Fruit fly (Drosophila melanogaster) whole organism, embryonic: ENCODE results near the gene Acph-1.

ENCODE experiments used
- Awh ChIP-seq: fragments of 200-800 bp; sonication (Bioruptor generic); IDR thresholded peaks from 2 replicates; pipeline ENCODE4, ENCODE4 v1.3.6; 2022; ENCODE audit warnings: missing biosample characterization, missing genetic modification characterization
- CG12299 ChIP-seq: fragments of 200-800 bp; sonication (Bioruptor generic); optimal IDR thresholded peaks from 2 replicates; lab custom pipeline; 2018; ENCODE audit warnings: missing biosample characterization, mild to moderate bottlenecking, missing genetic modification characterization
- CG12942 ChIP-seq: fragments of 200-800 bp; sonication (Bioruptor generic); optimal IDR thresholded peaks from 3 replicates; lab custom pipeline; 2016; ENCODE audit warnings: missing biosample characterization, missing genetic modification characterization
- CG13775 ChIP-seq: fragments of 200-800 bp; sonication (Bioruptor generic); optimal IDR thresholded peaks from 3 replicates; lab custom pipeline; 2017; ENCODE audit warnings: missing biosample characterization, mild to moderate bottlenecking, missing genetic modification characterization
- CG16815 ChIP-seq: fragments of 200-800 bp; sonication (Bioruptor generic); optimal IDR thresholded peaks from 3 replicates; lab custom pipeline; 2017; ENCODE audit warnings: missing biosample characterization, mild to moderate bottlenecking, missing genetic modification characterization
- CG17568 ChIP-seq: fragments of 200-800 bp; sonication (Bioruptor generic); optimal IDR thresholded peaks from 2 replicates; lab custom pipeline; 2018; ENCODE audit warnings: missing biosample characterization, mild to moderate bottlenecking, missing genetic modification characterization, moderate library complexity
- CG2120 ChIP-seq: fragments of 200-800 bp; sonication (Bioruptor generic); optimal IDR thresholded peaks from 3 replicates; lab custom pipeline; 2016; ENCODE audit warnings: missing biosample characterization, missing genetic modification characterization
- CG32532 ChIP-seq: fragments of 200-800 bp; sonication (Bioruptor generic); IDR thresholded peaks from 2 replicates; pipeline ENCODE4 v1.3.6; 2022; ENCODE audit warnings: missing biosample characterization, missing genetic modification characterization
- CG4820 ChIP-seq: fragments of 200-800 bp; sonication (Bioruptor generic); optimal IDR thresholded peaks from 3 replicates; lab custom pipeline; 2016; ENCODE audit warnings: missing biosample characterization, missing genetic modification characterization
- CG5180 ChIP-seq: fragments of 200-800 bp; sonication (Bioruptor generic); optimal IDR thresholded peaks from 3 replicates; lab custom pipeline; 2017; ENCODE audit warnings: missing biosample characterization, missing genetic modification characterization, mild to moderate bottlenecking, moderate library complexity, missing genetic modification reagents
- CG6689 ChIP-seq: fragments of 200-800 bp; sonication (Bioruptor generic); IDR thresholded peaks from 2 replicates; pipeline ENCODE4 v1.3.6; 2022; ENCODE audit warnings: missing biosample characterization, missing genetic modification characterization
- CG7556 ChIP-seq: fragments of 200-800 bp; sonication (Bioruptor generic); optimal IDR thresholded peaks from 2 replicates; lab custom pipeline; 2017; ENCODE audit warnings: missing biosample characterization, mild to moderate bottlenecking, missing genetic modification characterization
- CG7928 ChIP-seq: fragments of 200-800 bp; sonication (Bioruptor generic); optimal IDR thresholded peaks from 2 replicates; lab custom pipeline; 2017; ENCODE audit warnings: missing biosample characterization, mild to moderate bottlenecking, missing genetic modification characterization
- CrebB ChIP-seq: fragments of 200-800 bp; sonication (Bioruptor generic); optimal IDR thresholded peaks from 3 replicates; lab custom pipeline; 2018; ENCODE audit warnings: missing biosample characterization, mild to moderate bottlenecking, missing genetic modification characterization
- Dad ChIP-seq: fragments of 200-800 bp; sonication (Bioruptor generic); optimal IDR thresholded peaks from 3 replicates; lab custom pipeline; 2016; ENCODE audit warnings: missing biosample characterization, missing genetic modification characterization
- Dek ChIP-seq: fragments of 200-800 bp; sonication (Bioruptor generic); optimal IDR thresholded peaks from 3 replicates; lab custom pipeline; 2019; ENCODE audit warnings: missing biosample characterization, mild to moderate bottlenecking, missing genetic modification characterization, moderate library complexity
- ERR ChIP-seq: fragments of 200-800 bp; sonication (Bioruptor generic); optimal IDR thresholded peaks from 2 replicates; lab custom pipeline; 2016; ENCODE audit warnings: missing biosample characterization, missing genetic modification characterization
- Max ChIP-seq: fragments of 200-800 bp; sonication (Bioruptor generic); optimal IDR thresholded peaks from 2 replicates; lab custom pipeline; 2016; ENCODE audit warnings: missing biosample characterization, mild to moderate bottlenecking, missing genetic modification characterization
- NC2α ChIP-seq: fragments of 200-800 bp; sonication (Bioruptor generic); optimal IDR thresholded peaks from 2 replicates; lab custom pipeline; 2016; ENCODE audit warnings: missing biosample characterization, missing genetic modification characterization
- Nf-YB ChIP-seq: fragments of 200-800 bp; sonication (Bioruptor generic); optimal IDR thresholded peaks from 3 replicates; lab custom pipeline; 2019; ENCODE audit warnings: missing biosample characterization, mild to moderate bottlenecking, missing genetic modification characterization, moderate library complexity
- Oaz ChIP-seq: fragments of 200-800 bp; sonication (Bioruptor generic); IDR thresholded peaks from 2 replicates; pipeline ENCODE4 v1.3.6; 2022; ENCODE audit warnings: missing biosample characterization, missing genetic modification characterization
- Oli ChIP-seq: fragments of 200-800 bp; sonication (Bioruptor generic); optimal IDR thresholded peaks from 2 replicates; lab custom pipeline; 2018; ENCODE audit warnings: missing biosample characterization, mild to moderate bottlenecking, missing genetic modification characterization, moderate library complexity
- Optix ChIP-seq: fragments of 200-800 bp; sonication (Bioruptor generic); IDR thresholded peaks from 3 replicates; pipeline ENCODE4 v1.3.6; 2022; ENCODE audit warnings: missing biosample characterization, missing genetic modification characterization
- PHDP ChIP-seq: fragments of 200-800 bp; sonication (Bioruptor generic); optimal IDR thresholded peaks from 3 replicates; lab custom pipeline; 2018; ENCODE audit warnings: missing biosample characterization, mild to moderate bottlenecking, missing genetic modification characterization, moderate library complexity
- Ssrp ChIP-seq: fragments of 200-800 bp; sonication (Bioruptor generic); optimal IDR thresholded peaks from 2 replicates; lab custom pipeline; 2018; ENCODE audit warnings: missing biosample characterization, mild to moderate bottlenecking, missing genetic modification characterization, moderate library complexity
- Xbp1 ChIP-seq: fragments of 200-800 bp; sonication (Bioruptor generic); optimal IDR thresholded peaks from 3 replicates; lab custom pipeline; 2016; ENCODE audit warnings: missing biosample characterization, mild to moderate bottlenecking, missing genetic modification characterization
- ara ChIP-seq: fragments of 200-800 bp; sonication (Bioruptor generic); IDR thresholded peaks from 2 replicates; pipeline ENCODE4 v1.3.6; 2022; ENCODE audit warnings: missing biosample characterization, missing genetic modification characterization
- chn ChIP-seq: fragments of 200-800 bp; sonication (Bioruptor generic); optimal IDR thresholded peaks from 2 replicates; lab custom pipeline; 2016; ENCODE audit warnings: missing biosample characterization, missing genetic modification characterization
- crol ChIP-seq: fragments of 200-800 bp; sonication (Bioruptor generic); IDR thresholded peaks from 2 replicates; pipeline ENCODE4 v1.3.6; 2022; ENCODE audit warnings: missing biosample characterization, missing genetic modification characterization
- dan ChIP-seq: fragments of 200-800 bp; sonication (Bioruptor generic); IDR thresholded peaks from 2 replicates; pipeline ENCODE4 v1.3.6; 2022; ENCODE audit warnings: missing biosample characterization, missing genetic modification characterization
- dmrt11E ChIP-seq: fragments of 200-800 bp; sonication (Bioruptor generic); optimal IDR thresholded peaks from 3 replicates; lab custom pipeline; 2018; ENCODE audit warnings: missing biosample characterization, mild to moderate bottlenecking, missing genetic modification characterization, moderate library complexity
- dmrt99B ChIP-seq: fragments of 200-800 bp; sonication (Bioruptor generic); optimal IDR thresholded peaks from 2 replicates; lab custom pipeline; 2018; ENCODE audit warnings: missing biosample characterization, mild to moderate bottlenecking, missing genetic modification characterization, moderate library complexity
- ftz-f1 ChIP-seq: fragments of 200-800 bp; sonication (Bioruptor generic); optimal IDR thresholded peaks from 2 replicates; lab custom pipeline; 2016; ENCODE audit warnings: missing biosample characterization, missing genetic modification characterization
- fu2 ChIP-seq: fragments of 200-800 bp; sonication (Bioruptor generic); optimal IDR thresholded peaks from 2 replicates; lab custom pipeline; 2016; ENCODE audit warnings: missing biosample characterization, missing genetic modification characterization
- gsb-n ChIP-seq: fragments of 200-800 bp; sonication (Bioruptor generic); optimal IDR thresholded peaks from 3 replicates; lab custom pipeline; 2018; ENCODE audit warnings: missing biosample characterization, mild to moderate bottlenecking, missing genetic modification characterization
- inv ChIP-seq: fragments of 200-800 bp; sonication (Bioruptor generic); IDR thresholded peaks from 2 replicates; pipeline ENCODE4 v1.3.6; 2022; ENCODE audit warnings: missing biosample characterization, missing genetic modification characterization; ENCODE audit not compliant: partially characterized antibody
- lbe ChIP-seq: fragments of 200-800 bp; sonication (Bioruptor generic); optimal IDR thresholded peaks from 2 replicates; lab custom pipeline; 2016; ENCODE audit warnings: missing biosample characterization, mild to moderate bottlenecking, missing genetic modification characterization
- lmd ChIP-seq: fragments of 200-800 bp; sonication (Bioruptor generic); IDR thresholded peaks from 2 replicates; pipeline ENCODE4 v1.3.6; 2022; ENCODE audit warnings: missing biosample characterization, missing genetic modification characterization
- lola ChIP-seq, 3 experiments: fragments of >200 bp in 2 of 3; fragments of 200-800 bp in 1 of 3; sonication (Bioruptor generic) in 1 of 3; optimal IDR thresholded peaks; 2 replicates each; lab custom pipeline; 2017 to 2019; ENCODE audit warnings: missing biosample characterization in 3 of 3, missing genetic modification characterization in 3 of 3, mild to moderate bottlenecking in 1 of 3, moderate library complexity in 1 of 3
- luna ChIP-seq: fragments of 200-800 bp; sonication (Bioruptor generic); optimal IDR thresholded peaks from 2 replicates; lab custom pipeline; 2016; ENCODE audit warnings: missing biosample characterization, missing genetic modification characterization
- nau ChIP-seq: fragments of 200-800 bp; sonication (Bioruptor generic); optimal IDR thresholded peaks from 3 replicates; lab custom pipeline; 2017; ENCODE audit warnings: missing biosample characterization, mild to moderate bottlenecking, missing genetic modification characterization, missing genetic modification reagents
- nom ChIP-seq: fragments of 200-800 bp; sonication (Bioruptor generic); optimal IDR thresholded peaks from 2 replicates; lab custom pipeline; 2017; ENCODE audit warnings: missing biosample characterization, missing genetic modification characterization, mild to moderate bottlenecking, moderate library complexity, missing genetic modification reagents
- p53 ChIP-seq: fragments of 200-800 bp; sonication (Bioruptor generic); optimal IDR thresholded peaks from 2 replicates; lab custom pipeline; 2016; ENCODE audit warnings: missing biosample characterization, missing genetic modification characterization
- prd ChIP-seq, 3 experiments: fragments of >200 bp in 2 of 3; fragments of 200-800 bp in 1 of 3; sonication (Bioruptor generic) in 1 of 3; optimal IDR thresholded peaks in 2 of 3; IDR thresholded peaks in 1 of 3; 2 replicates in 2 of 3; 3 replicates in 1 of 3; pipeline versions ENCODE4 v1.3.6 to Lab custom; 2017 to 2022; ENCODE audit warnings: missing biosample characterization in 1 of 3, missing genetic modification characterization in 1 of 3
- ranshi ChIP-seq: fragments of 200-800 bp; sonication (Bioruptor generic); IDR thresholded peaks from 2 replicates; pipeline ENCODE4 v1.3.6; 2022; ENCODE audit warnings: missing biosample characterization, missing genetic modification characterization
- sima ChIP-seq: fragments of 200-800 bp; sonication (Bioruptor generic); optimal IDR thresholded peaks from 2 replicates; lab custom pipeline; 2016; ENCODE audit warnings: missing biosample characterization, missing genetic modification characterization
- sisA ChIP-seq: fragments of 200-800 bp; sonication (Bioruptor generic); IDR thresholded peaks from 2 replicates; pipeline ENCODE4 v1.3.6; 2022; ENCODE audit warnings: missing biosample characterization, missing genetic modification characterization
- tll ChIP-seq, 2 experiments: fragments of 200-800 bp in 1 of 2; fragments of >200 bp in 1 of 2; sonication (Bioruptor generic) in 1 of 2; optimal IDR thresholded peaks; 2 replicates each; lab custom pipeline; 2017 to 2019; ENCODE audit warnings: missing biosample characterization in 2 of 2, missing genetic modification characterization in 2 of 2, mild to moderate bottlenecking in 1 of 2, moderate library complexity in 1 of 2
- wor ChIP-seq: fragments of 200-800 bp; sonication (Bioruptor generic); IDR thresholded peaks from 2 replicates; pipeline ENCODE4 v1.3.6; 2022; ENCODE audit warnings: missing biosample characterization, missing genetic modification characterization
- zf30C ChIP-seq: fragments of 200-800 bp; sonication (Bioruptor generic); optimal IDR thresholded peaks from 3 replicates; lab custom pipeline; 2018; ENCODE audit warnings: missing biosample characterization, mild to moderate bottlenecking, missing genetic modification characterization

The Acph-1 gene

dm6 chr3R:29983073-29983544 lies 10.1 kb downstream of the Acph-1 start, which contains the start of gene CG7896 (continued):
- TF ChIP-seq PHDP (tag; lab: Kevin White, UChicago) (peak; percentile 56), Max (GFP tag; lab: Kevin White, UChicago) (peak; percentile 37), luna (GFP tag; lab: Kevin White, UChicago) (no peak), CG4820 (GFP tag; lab: Kevin White, UChicago) (peak; percentile 52), lola (GFP tag; optimal IDR thresholded peaks at IDR 0.05; lab: Kevin White, UChicago) (peak in 1 of 3 experiments; percentile 54), wor (GFP tag; lab: Robert Waterston, UW) (peak; percentile 75), p53 (GFP tag; lab: Kevin White, UChicago) (no peak), nom (peak; percentile 64), Ssrp (tag; lab: Kevin White, UChicago) (peak; percentile 42), Nf-YB (GFP tag; lab: Kevin White, UChicago) (peak; percentile 21), nau (GFP tag; lab: Kevin White, UChicago) (peak; percentile 38), CG16815 (GFP tag; lab: Kevin White, UChicago) (peak; percentile 21), CG12942 (GFP tag; lab: Kevin White, UChicago) (peak; percentile 38), Optix (GFP tag; lab: Robert Waterston, UW) (0 out of 3 replicates have a peak, but pooled peaks have one; percentile 30), Awh (GFP tag; lab: Robert Waterston, UW) (peak; percentile 66), CG6689 (GFP tag; lab: Robert Waterston, UW) (peak; percentile 76), Xbp1 (peak; percentile 64), lmd (GFP tag; lab: Robert Waterston, UW) (peak; percentile 87), ERR (GFP tag; lab: Kevin White, UChicago) (no peak), inv (GFP tag; lab: Robert Waterston, UW) (no peak), dmrt99B (tag; lab: Kevin White, UChicago) (peak; percentile 75), CG12299 (tag; lab: Kevin White, UChicago) (no peak), tll (GFP tag; optimal IDR thresholded peaks at IDR 0.05; lab: Kevin White, UChicago) (no peak), NC2α (GFP tag; lab: Kevin White, UChicago) (no peak), prd (optimal IDR thresholded peaks at IDR 0.05; lab: Kevin White, UChicago) (no peak), prd (GFP tag; IDR thresholded peaks at IDR 0.05; lab: Robert Waterston, UW) (peak; percentile 85), Oaz (GFP tag; lab: Robert Waterston, UW) (peak; percentile 82), gsb-n (peak; percentile 12), dmrt11E (tag; lab: Kevin White, UChicago) (peak; percentile 52), Oli (tag; lab: Kevin White, UChicago) (peak; percentile 71), ranshi (GFP tag; lab: Robert Waterston, UW) (peak; percentile 67; the same call in 1 of the 2 replicates), CrebB (tag; lab: Kevin White, UChicago) (no peak), Dek (tag; lab: Kevin White, UChicago) (peak; percentile 24), ara (peak; percentile 68), CG7928 (GFP tag; lab: Kevin White, UChicago) (no peak), CG13775 (GFP tag; lab: Kevin White, UChicago) (peak; percentile 58), CG7556 (peak; percentile 73), chn (no peak), CG32532 (peak; percentile 84), sima (GFP tag; lab: Kevin White, UChicago) (no peak), crol (GFP tag; lab: Robert Waterston, UW) (0 out of 2 replicates have a peak, but pooled peaks have one; percentile 28), sisA (GFP tag; lab: Robert Waterston, UW) (peak; percentile 76), CG2120 (GFP tag; lab: Kevin White, UChicago) (peak; percentile 68), lbe (peak; percentile 87), ftz-f1 (no peak), CG17568 (GFP tag; lab: Kevin White, UChicago) (no peak), CG5180 (GFP tag; lab: Kevin White, UChicago) (peak; percentile 40), fu2 (no peak), zf30C (GFP tag; lab: Kevin White, UChicago) (peak; percentile 75), dan (GFP tag; lab: Robert Waterston, UW) (no peak), Dad (GFP tag; lab: Kevin White, UChicago) (no peak)
